Worm (Caenorhabditis elegans): ENCODE results near the gene nspg-14.

Gene nspg-14

ce11 chrX:5218323-5218722 is 34.5 kb upstream of the nspg-14 start:
- peak; percentile 3 for TF ChIP-seq elt-2 (tag; optimal IDR thresholded peaks at IDR 0.05)
- no peak for TF ChIP-seq nhr-237 (tag; optimal IDR thresholded peaks at IDR 0.05)
- TF ChIP-seq lin-39 (tag; optimal IDR thresholded peaks at IDR 0.05), result no peak
- TF ChIP-seq zag-1 (tag; optimal IDR thresholded peaks at IDR 0.05), result no peak
- no peak for TF ChIP-seq ztf-4 (tag; optimal IDR thresholded peaks at IDR 0.05)
- TF ChIP-seq mml-1 (tag; optimal IDR thresholded peaks at IDR 0.05), result no peak
- TF ChIP-seq ama-1 (optimal IDR thresholded peaks at IDR 0.05), result no peak
- no peak for TF ChIP-seq daf-12 (tag; optimal IDR thresholded peaks at IDR 0.05)

ce11 chrX:5226265-5226664 is 26.6 kb upstream of the nspg-14 start, which contains the start of gene H28G03.3:
H28G03.3 (minus strand) TSS chrX:5226365.
- TF ChIP-seq fkh-10 (GFP tag; optimal IDR thresholded peaks at IDR 0.05), result no peak
- TF ChIP-seq nhr-77 (tag; optimal IDR thresholded peaks at IDR 0.05), result no peak
- TF ChIP-seq hmg-11 (tag; optimal IDR thresholded peaks at IDR 0.05), result no peak
- no peak for TF ChIP-seq ztf-4 (tag; optimal IDR thresholded peaks at IDR 0.05)
- no peak for TF ChIP-seq tbx-2 (tag; optimal IDR thresholded peaks at IDR 0.05)
- TF ChIP-seq nhr-23 (tag; optimal IDR thresholded peaks at IDR 0.05), result no peak
- no peak for TF ChIP-seq nhr-28 (tag; optimal IDR thresholded peaks at IDR 0.05)
- TF ChIP-seq fos-1 (tag; optimal IDR thresholded peaks at IDR 0.05), result no peak
- TF ChIP-seq nfya-1 (tag; optimal IDR thresholded peaks at IDR 0.05; ENCODE audit: insufficient read depth), result no peak
- TF ChIP-seq egl-5 (tag; optimal IDR thresholded peaks at IDR 0.05), result no peak
- no peak for TF ChIP-seq pha-4 (tag; optimal IDR thresholded peaks at IDR 0.05)
- TF ChIP-seq ceh-82 (tag; optimal IDR thresholded peaks at IDR 0.05), result no peak
- no peak for TF ChIP-seq lsy-12 (tag; optimal IDR thresholded peaks at IDR 0.05)
- TF ChIP-seq egl-27 (tag; optimal IDR thresholded peaks at IDR 0.05), result no peak

- TF ChIP-seq ceh-28 (tag; optimal IDR thresholded peaks at IDR 0.05) (no peak), nfya-1 (tag; optimal IDR thresholded peaks at IDR 0.05; ENCODE audit: insufficient read depth) (no peak), hmg-11 (tag; optimal IDR thresholded peaks at IDR 0.05) (no peak), skn-1 (tag; optimal IDR thresholded peaks at IDR 0.05) (no peak), lin-15B (tag; optimal IDR thresholded peaks at IDR 0.05) (no peak), daf-12 (tag; optimal IDR thresholded peaks at IDR 0.05) (no peak), mdl-1 (tag; optimal IDR thresholded peaks at IDR 0.05) (no peak), fos-1 (tag; optimal IDR thresholded peaks at IDR 0.05) (no peak)
Measured at ce11 chrX:5238246-5238645, 14.6 kb upstream of the nspg-14 start.

- TF ChIP-seq sea-2 (GFP tag; optimal IDR thresholded peaks at IDR 0.05) (no peak), elt-2 (tag; optimal IDR thresholded peaks at IDR 0.05) (peak; percentile 68), nhr-23 (tag; optimal IDR thresholded peaks at IDR 0.05) (peak; percentile 1)
Measured at ce11 chrX:5243382-5243979, 9.4 kb upstream of the nspg-14 start, which contains the start of gene mtm-5. mtm-5 (minus strand) TSS chrX:5243408.

- TF ChIP-seq elt-2 (tag; optimal IDR thresholded peaks at IDR 0.05) (peak; percentile 39), pha-4 (tag; optimal IDR thresholded peaks at IDR 0.05) (peak; percentile 73), nhr-28 (tag; optimal IDR thresholded peaks at IDR 0.05) (no peak), nhr-43 (tag; optimal IDR thresholded peaks at IDR 0.05; ENCODE audit: poor library complexity, severe bottlenecking) (peak; percentile 2), nfya-1 (tag; optimal IDR thresholded peaks at IDR 0.05; ENCODE audit: insufficient read depth) (peak; percentile 51), nhr-11 (tag; optimal IDR thresholded peaks at IDR 0.05) (peak; percentile 33), fkh-10 (GFP tag; optimal IDR thresholded peaks at IDR 0.05) (no peak), snpc-4 (tag; optimal IDR thresholded peaks at IDR 0.05) (peak; percentile 80), ceh-9 (tag; optimal IDR thresholded peaks at IDR 0.05) (no peak), ceh-82 (tag; optimal IDR thresholded peaks at IDR 0.05) (no peak), hmg-11 (tag; optimal IDR thresholded peaks at IDR 0.05) (peak; percentile 37), ceh-28 (tag; optimal IDR thresholded peaks at IDR 0.05) (peak; percentile 19), ceh-16 (tag; optimal IDR thresholded peaks at IDR 0.05) (no peak), skn-1 (tag; optimal IDR thresholded peaks at IDR 0.05) (no peak), daf-12 (tag; optimal IDR thresholded peaks at IDR 0.05) (no peak), nhr-23 (tag; optimal IDR thresholded peaks at IDR 0.05) (peak; percentile 72), nhr-77 (tag; optimal IDR thresholded peaks at IDR 0.05) (no peak), elt-3 (tag; optimal IDR thresholded peaks at IDR 0.05) (no peak), lin-15B (tag; optimal IDR thresholded peaks at IDR 0.05) (peak; percentile 48), mml-1 (tag; optimal IDR thresholded peaks at IDR 0.05) (no peak), lin-39 (tag; optimal IDR thresholded peaks at IDR 0.05) (peak; percentile 71), tbx-2 (tag; optimal IDR thresholded peaks at IDR 0.05) (peak; percentile 45), nhr-25 (tag; optimal IDR thresholded peaks at IDR 0.05) (peak; percentile 76), egl-5 (tag; optimal IDR thresholded peaks at IDR 0.05) (no peak)
Measured at ce11 chrX:5244041-5244440, 8.8 kb upstream of the nspg-14 start, which contains the start of gene Y34B4A.7. Y34B4A.7 (plus strand) TSS chrX:5244337.
